Worm (Caenorhabditis elegans): ENCODE data around the gene nep-2.
"Not testable (repeated sequence)": the region's sequence is repeated elsewhere in the genome, so short reads cannot be mapped to it uniquely, and the experiment has no call there.

nep-2 gene

DNA sequence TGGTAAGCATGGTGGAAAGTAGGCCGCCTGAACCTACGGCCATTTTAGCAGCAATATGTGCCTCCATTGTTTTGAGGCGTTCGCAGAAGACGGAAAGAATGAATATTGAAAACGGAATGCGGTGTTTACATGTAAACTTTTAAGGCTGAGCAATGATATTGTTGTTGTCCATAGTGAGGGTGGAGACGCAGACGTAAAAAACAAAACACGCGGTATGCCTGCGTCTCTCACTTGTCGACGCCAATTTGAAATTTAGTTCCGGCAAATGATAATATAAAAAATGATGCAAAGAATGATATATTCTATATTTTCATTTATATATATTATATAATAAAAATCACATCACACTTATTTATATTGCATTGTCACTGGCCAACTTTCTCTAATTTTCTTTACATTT lies 17.7 kb downstream of the nep-2 start, which contains the start of gene Y47G7B.2:
TSS of gene Y47G7B.2 (minus strand) at position 143 of the 400 bp plus-strand sequence.
- no peak for TF ChIP-seq unc-62 (GFP tag; optimal IDR thresholded peaks at IDR 0.05)

DNA sequence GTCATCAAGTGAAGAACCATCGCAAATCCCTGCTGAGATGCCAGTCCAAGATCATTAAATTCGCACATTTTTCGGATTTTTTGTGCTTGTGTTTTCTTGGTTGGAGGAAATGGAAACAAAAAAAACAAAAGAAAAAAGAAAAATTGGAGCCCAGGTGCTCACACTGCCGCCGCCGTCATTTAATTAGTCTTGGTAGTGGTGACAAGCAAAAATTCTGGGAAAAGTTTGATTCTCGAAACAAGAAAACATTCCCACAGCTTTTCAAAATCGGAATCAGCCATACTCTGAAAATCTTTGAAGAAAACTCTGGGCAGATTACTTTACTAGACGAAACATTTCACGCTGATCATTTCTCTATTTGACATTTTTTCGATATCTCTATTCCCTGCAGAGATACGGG lies 20.4 kb downstream of the nep-2 start, which contains the start of gene srh-128:
TSS of gene srh-128 (minus strand) at position 101 of the 400 bp plus-strand sequence.
- no peak for TF ChIP-seq unc-62 (GFP tag; optimal IDR thresholded peaks at IDR 0.05)

DNA sequence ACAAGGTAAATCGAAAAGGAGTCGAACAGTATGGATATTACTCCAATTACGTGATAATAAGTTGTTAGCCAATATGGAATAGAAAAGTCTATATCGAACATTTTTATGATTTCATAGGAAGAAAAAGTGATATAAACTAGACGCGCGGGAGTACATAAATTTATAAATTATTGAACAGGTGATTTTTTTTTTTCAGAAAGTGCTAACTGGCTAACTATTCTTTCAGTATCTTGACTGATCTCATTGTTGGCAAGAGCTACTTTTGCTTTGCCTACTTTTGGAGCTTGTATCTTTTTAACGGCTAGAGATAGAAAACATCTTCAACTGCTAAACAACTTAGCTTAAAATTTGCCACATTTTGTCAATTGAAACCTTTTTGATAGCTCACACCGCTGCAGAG lies 22.8 kb downstream of the nep-2 start, which contains the start of gene sri-60:
TSS of gene sri-60 (minus strand) at position 101 of the 400 bp plus-strand sequence.
- TF ChIP-seq unc-62 (GFP tag; optimal IDR thresholded peaks at IDR 0.05) = no peak

DNA sequence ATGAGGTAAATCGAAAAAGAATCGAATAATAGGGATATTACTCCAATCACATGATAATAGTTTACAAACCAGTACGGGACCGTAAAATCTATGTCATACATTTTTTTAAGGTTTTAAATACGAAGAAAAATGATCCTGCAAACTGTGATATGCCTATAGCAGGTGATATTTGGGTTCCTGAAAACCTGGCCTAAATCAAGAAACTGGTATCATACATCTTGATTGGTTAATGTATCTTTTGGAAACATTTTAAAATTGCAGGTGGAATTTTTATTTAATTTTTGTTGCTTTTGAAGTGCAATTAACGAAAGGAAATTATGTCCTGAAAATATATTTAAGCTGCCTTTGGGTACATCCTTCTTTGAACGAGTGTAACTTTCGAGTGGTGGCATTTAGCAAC lies 25.3 kb downstream of the nep-2 start, which contains the start of gene sri-61:
TSS of gene sri-61 (minus strand) at position 101 of the 400 bp plus-strand sequence.
- no peak for TF ChIP-seq unc-62 (GFP tag; optimal IDR thresholded peaks at IDR 0.05)

DNA sequence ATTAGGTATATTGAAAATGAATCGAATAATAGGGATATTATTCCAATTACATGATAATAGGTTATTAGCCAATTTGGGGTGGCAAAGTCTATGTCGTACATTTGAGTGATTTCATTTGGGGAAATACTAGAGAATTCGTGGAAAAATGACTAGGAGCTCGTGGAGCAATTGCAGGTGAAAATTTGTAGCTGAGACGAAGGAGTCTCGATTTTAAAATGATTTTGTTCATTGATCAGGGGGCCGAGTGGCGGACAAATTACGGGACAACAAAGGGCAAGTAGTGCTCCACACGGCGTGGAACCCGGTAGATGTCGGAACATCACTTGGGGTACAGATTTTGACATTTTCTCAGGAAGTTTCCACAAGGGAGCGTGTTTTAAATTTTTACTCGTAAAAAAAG lies 27.2 kb downstream of the nep-2 start, which contains the start of gene sri-62:
TSS of gene sri-62 (minus strand) at position 101 of the 400 bp plus-strand sequence.
- no peak for TF ChIP-seq unc-62 (GFP tag; optimal IDR thresholded peaks at IDR 0.05)

DNA sequence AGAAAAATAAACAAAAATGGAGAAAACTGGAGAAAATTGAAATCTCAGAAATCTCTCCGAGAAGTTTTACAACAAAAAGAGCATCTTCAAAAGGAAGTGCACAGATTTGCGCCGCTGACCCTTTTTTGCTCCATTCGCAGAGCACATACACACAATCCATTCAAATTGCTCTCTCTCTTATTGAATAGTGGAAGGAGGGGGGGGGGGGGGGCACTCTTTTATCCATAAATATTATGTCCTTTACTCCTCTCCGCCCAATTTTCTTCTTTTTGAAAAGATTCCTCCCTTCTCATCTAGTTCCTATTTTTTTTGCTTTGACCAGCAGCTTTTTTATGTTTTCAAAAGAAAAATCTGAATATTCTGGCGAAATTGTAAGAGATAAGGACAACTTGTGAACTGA lies 30.5 kb downstream of the nep-2 start:
- no peak for TF ChIP-seq unc-62 (GFP tag; optimal IDR thresholded peaks at IDR 0.05)

DNA sequence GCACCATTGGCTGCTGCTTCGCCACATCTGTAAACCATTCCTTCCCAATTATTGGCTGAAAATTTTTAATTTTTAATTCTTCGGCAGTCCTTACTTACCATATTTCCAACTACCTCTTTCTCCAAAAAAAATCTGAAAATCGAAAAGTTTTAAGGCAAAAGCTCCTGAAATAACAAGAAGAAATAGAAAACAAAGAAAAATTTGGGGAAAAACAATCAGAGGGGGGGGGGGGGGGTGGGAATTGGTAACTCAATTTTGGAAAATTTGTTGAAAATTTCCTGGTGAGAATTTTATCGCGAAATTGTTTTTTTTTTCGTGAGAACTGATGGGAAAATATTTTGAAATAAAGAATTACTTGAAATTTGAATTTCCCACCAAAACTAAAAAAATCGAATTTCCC lies 33.1 kb downstream of the nep-2 start, which contains the start of gene set-11:
TSS of gene set-11 (minus strand) at position 101 of the 400 bp plus-strand sequence.
- TF ChIP-seq unc-62 (GFP tag; optimal IDR thresholded peaks at IDR 0.05) = no peak

DNA sequence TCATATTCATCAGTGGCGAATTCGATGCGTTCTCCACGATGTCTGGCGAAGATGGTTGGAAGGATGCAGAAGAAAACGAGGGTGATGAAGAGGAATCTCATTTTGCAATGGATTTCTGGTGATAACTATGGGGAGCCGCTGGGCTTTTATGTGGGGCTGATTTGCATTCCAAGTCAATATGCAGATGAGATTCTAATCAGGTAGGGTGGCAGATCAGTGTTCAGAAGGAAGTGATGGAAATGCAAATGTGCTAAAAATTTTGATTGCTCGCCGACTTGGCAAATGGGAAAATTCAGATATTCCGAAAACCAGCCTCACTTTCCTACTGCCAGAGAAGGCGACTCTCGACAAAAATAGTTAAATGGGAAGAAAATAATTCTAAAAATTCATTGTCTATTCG lies 35.5 kb downstream of the nep-2 start, which contains the start of gene nspf-3:
TSS of gene nspf-3 (minus strand) at position 101 of the 400 bp plus-strand sequence.
- TF ChIP-seq unc-62 (GFP tag; optimal IDR thresholded peaks at IDR 0.05) = no peak

DNA sequence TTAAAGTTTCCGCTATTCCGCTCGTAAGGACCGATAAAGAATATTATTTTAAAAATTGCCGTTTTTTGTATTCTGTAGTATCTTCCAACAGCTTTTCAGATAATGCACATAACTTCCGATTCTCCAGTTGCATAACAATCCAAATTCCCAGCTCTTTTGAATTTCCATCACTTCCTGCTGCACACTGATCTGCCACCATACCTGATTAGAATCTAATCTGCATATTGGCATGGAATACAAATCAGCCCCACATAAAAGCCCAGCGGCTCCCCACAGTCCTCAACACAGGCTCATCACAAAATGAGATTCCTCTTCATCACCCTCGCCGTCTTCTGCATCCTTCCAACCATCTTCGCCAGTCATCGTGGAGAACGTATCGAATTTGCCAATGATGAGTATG lies 36.9 kb downstream of the nep-2 start, which contains the start of gene nspf-2:
TSS of gene nspf-2 (plus strand) at position 301 of the 400 bp plus-strand sequence.
- TF ChIP-seq unc-62 (GFP tag; optimal IDR thresholded peaks at IDR 0.05) = not testable (repeated sequence)

DNA sequence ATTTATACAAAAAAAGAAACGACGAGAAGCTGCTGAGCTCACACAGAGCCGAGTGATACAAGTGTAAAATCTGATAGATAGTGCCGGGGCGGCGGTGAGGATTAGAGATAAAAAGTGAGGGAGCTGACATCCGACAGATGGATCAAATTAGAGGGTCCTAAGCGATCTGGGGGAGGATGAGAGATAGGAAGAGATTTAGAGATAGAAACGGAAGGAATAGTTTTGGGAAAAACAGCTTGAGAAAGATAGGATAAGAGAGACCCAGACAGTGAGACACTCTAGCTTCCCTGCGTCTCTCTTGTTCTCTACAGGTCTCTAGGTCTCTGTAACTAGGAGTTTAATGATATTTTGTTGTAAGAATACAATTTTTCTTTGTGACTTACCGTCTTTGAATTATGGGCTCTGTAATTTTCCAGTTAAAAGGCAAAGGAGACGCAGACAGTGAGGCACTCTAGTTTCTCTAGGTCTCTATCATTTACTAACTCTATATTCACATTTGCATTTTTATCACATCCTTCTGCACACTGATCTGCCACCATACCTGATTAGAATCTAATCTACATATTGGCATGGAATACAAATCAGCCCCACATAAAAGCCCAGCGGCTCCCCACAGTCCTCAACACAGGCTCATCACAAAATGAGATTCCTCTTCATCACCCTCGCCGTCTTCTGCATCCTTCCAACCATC lies 38.4 kb downstream of the nep-2 start, which contains the start of the genes sup-9 and nspf-1:
TSS of gene sup-9 (minus strand) at position 43 of the 691 bp plus-strand sequence.
TSS of gene nspf-1 (plus strand) at position 641 of the 691 bp plus-strand sequence.
- no peak for TF ChIP-seq unc-62 (GFP tag; optimal IDR thresholded peaks at IDR 0.05)

DNA sequence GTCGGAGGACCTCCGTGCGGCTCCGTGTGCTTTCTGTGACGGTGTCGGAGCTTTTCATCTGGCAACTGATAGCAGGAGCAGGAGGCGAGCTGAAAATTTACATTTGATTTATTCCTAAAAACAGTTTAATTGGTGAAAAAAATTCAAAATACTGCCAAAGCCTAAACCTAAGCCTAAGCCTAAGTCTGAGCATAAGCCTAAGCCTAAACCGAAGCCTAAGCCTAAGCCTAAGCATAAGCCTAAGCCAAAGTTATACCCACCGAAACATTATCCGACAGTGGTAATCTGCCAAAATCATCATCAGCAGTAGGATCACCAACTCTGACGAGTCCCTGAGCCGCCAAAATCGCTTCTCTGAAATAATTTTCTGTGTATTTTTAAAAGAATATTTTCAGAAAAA lies 40.8 kb downstream of the nep-2 start:
- no peak for TF ChIP-seq unc-62 (GFP tag; optimal IDR thresholded peaks at IDR 0.05)

DNA sequence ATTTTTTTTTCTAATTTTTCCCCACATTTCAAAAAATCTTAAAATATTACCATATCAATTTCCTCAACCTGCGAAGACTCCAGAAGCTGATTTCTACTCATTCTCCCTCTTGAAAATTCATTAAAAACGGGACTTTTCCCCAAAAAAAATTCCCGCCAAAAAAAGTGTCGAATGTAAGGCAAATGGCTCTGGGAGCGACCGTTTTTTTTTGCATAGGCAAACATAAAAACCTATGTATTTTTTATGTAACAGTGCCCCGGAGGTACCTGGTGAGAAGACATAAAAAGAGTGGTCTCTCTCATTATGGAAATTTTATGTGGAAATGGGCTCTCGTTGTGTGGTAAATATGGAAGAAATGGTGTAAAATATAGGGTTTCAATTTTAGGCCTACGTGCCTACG lies 41.3 kb downstream of the nep-2 start, which contains the start of gene ceh-87:
TSS of gene ceh-87 (minus strand) at position 101 of the 400 bp plus-strand sequence.
- no peak for TF ChIP-seq unc-62 (GFP tag; optimal IDR thresholded peaks at IDR 0.05)

DNA sequence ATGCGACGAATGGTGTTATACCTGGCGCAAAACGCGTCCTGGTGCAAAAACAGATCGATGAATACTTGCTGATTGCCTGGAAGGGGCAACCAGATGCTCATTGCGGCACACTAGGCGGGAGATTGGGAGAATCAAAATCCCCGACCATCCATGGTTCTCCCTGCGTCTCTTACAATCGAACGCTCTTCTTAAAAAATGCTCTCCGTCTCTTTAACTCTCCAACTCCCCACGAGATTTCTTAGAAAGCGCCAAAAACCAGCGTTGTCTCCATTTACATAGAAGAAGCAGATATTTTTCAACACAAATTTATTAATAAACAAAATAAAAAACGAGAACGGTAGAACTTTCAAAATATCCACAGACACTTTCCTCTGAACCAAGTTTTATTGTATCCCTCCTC lies 44.4 kb downstream of the nep-2 start, which contains the start of gene F34D6.1:
TSS of gene F34D6.1 (minus strand) at position 101 of the 400 bp plus-strand sequence.
- TF ChIP-seq unc-62 (GFP tag; optimal IDR thresholded peaks at IDR 0.05) = no peak

DNA sequence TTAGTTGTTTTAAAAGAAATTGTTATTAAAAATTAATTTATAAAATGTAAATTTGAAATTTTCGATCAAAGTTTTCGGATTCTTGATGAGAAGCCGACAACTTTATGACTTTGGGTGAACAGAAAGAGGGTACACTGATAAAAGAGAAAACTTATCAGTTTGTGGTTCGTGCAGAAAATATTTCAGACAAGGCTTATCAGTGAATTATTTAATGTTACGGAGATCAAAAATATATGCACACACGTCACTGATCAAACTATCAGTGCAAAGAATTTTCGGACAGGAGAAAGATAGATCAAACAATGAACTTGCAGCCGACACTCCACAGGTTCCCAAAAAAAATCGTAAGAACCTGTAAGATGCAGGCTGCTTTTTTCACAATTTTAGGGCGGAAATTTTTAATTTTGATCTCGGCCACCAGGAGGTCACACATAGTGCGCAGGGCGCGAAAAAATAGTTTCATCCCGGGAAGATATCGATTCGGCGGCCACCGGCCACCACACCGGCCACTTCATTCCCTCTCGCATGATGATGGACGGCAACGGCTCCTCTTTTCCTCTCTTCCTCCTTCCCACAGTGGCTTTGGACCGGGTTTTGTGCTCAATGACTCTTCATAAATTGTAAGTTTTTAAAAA lies 47.9 kb downstream of the nep-2 start, which contains the start of gene F22E5.17:
TSS of gene F22E5.17 (plus strand) at position 508 of the 635 bp plus-strand sequence.
- TF ChIP-seq unc-62 (GFP tag; optimal IDR thresholded peaks at IDR 0.05) = no peak

DNA sequence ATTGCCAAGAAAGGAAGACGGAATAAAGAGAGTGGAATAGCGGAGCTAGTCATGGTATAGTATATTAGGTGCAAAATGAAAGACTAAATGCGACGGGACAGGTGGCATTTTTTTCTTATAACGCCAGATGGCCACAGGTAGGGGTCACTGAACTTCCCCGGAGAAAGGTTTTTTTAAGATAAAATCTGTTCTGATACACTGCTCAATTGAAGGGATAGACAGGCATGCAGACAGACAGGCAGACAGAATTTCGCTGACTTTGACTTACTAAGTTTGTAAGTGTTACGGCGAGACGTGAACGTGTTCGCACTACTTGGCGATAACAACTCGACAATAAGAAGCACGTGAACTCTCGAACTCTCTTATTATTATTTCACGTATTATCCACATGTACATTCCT lies 52.0 kb downstream of the nep-2 start, which contains the start of the genes F22E5.20 and F22E5.1:
TSS of gene F22E5.20 (minus strand) at position 101 of the 400 bp plus-strand sequence.
TSS of gene F22E5.1 (plus strand) at position 242 of the 400 bp plus-strand sequence.
- TF ChIP-seq unc-62 (GFP tag; optimal IDR thresholded peaks at IDR 0.05) = not testable (repeated sequence)

DNA sequence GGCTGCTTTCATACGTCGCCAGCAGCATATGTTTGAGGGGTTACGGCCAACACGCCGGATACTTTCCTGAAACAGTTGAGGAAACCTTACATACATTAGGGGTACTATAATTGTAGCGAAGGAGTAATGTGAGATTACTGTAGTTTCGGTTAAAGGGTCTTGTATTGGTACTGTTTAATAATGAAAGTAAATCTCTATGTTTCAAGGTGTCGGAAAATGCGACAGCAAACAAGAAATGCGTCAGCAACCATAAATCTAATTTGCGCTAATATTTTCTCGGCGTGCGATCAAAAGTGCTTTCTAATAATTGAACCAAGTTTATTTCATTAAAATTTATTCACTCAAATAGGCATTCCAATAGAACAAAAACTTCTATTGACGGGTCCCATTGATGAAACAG lies 53.2 kb downstream of the nep-2 start, which contains the start of gene sri-57:
TSS of gene sri-57 (minus strand) at position 101 of the 400 bp plus-strand sequence.
- TF ChIP-seq unc-62 (GFP tag; optimal IDR thresholded peaks at IDR 0.05) = not testable (repeated sequence)
